Worm (Caenorhabditis elegans): ENCODE data around the gene dyrb-1.

ce11 chrII:9070740-9071139 is 36.2 kb downstream of the dyrb-1 start, which contains the start of gene T24B8.4:
- TF ChIP-seq ceh-2 (tag; optimal IDR thresholded peaks at IDR 0.05): no peak
- TF ChIP-seq pqm-1 (tag; optimal IDR thresholded peaks at IDR 0.05): no peak
- no peak for TF ChIP-seq pha-4 (tag; optimal IDR thresholded peaks at IDR 0.05)
- no peak for TF ChIP-seq fkh-10 (GFP tag; optimal IDR thresholded peaks at IDR 0.05)
- TF ChIP-seq K09A11.1 (tag; optimal IDR thresholded peaks at IDR 0.05; ENCODE audit: insufficient read depth): no peak
- no peak for TF ChIP-seq fkh-6 (tag; optimal IDR thresholded peaks at IDR 0.05)
- TF ChIP-seq nfya-1 (tag; optimal IDR thresholded peaks at IDR 0.05): no peak
- no peak for TF ChIP-seq che-1 (tag; optimal IDR thresholded peaks at IDR 0.05)
- TF ChIP-seq ceh-24 (tag; optimal IDR thresholded peaks at IDR 0.05): no peak
- no peak for TF ChIP-seq ceh-45 (GFP tag; IDR thresholded peaks at IDR 0.05)
